Fruit fly (Drosophila melanogaster) whole organism, embryonic: ENCODE data around the gene Eig71Eg.

Experiments used
- Abd-B ChIP-seq: fragments of 200-800 bp; sonication (Bioruptor generic); optimal IDR thresholded peaks from 2 replicates; lab custom pipeline; 2018; ENCODE audit warnings: missing biosample characterization, mild to moderate bottlenecking, missing genetic modification characterization, moderate library complexity
- Bdp1 ChIP-seq: fragments of 200-800 bp; sonication (Bioruptor generic); optimal IDR thresholded peaks from 3 replicates; lab custom pipeline; 2016; ENCODE audit warnings: missing biosample characterization, missing genetic modification characterization
- Blimp-1 ChIP-seq: fragments of 200-800 bp; sonication (Bioruptor generic); optimal IDR thresholded peaks from 3 replicates; lab custom pipeline; 2018; ENCODE audit warnings: missing biosample characterization, missing genetic modification characterization, mild to moderate bottlenecking, moderate library complexity, missing genetic modification reagents
- C15 ChIP-seq: fragments of 200-800 bp; sonication (Bioruptor generic); IDR thresholded peaks from 3 replicates; pipeline ENCODE4 v1.3.6; 2022; ENCODE audit warnings: missing biosample characterization, missing genetic modification characterization
- CG11696 ChIP-seq: fragments of 200-800 bp; sonication (Bioruptor generic); IDR thresholded peaks from 2 replicates; pipeline ENCODE4 v1.3.6; 2022; ENCODE audit warnings: missing biosample characterization, missing genetic modification characterization
- CG12236 ChIP-seq: fragments of 200-800 bp; sonication (Bioruptor generic); optimal IDR thresholded peaks from 2 replicates; lab custom pipeline; 2016; ENCODE audit warnings: missing biosample characterization, missing genetic modification characterization
- CG12659 ChIP-seq: fragments of 200-800 bp; sonication (Bioruptor generic); optimal IDR thresholded peaks from 3 replicates; lab custom pipeline; 2017; ENCODE audit warnings: mild to moderate bottlenecking, missing biosample characterization, missing genetic modification reagents, missing genetic modification characterization
- CG13296 ChIP-seq: fragments of 200-800 bp; sonication (Bioruptor generic); optimal IDR thresholded peaks from 3 replicates; lab custom pipeline; 2018; ENCODE audit warnings: missing biosample characterization, mild to moderate bottlenecking, missing genetic modification characterization
- CG13424 ChIP-seq: fragments of 200-800 bp; sonication (Bioruptor generic); optimal IDR thresholded peaks from 2 replicates; lab custom pipeline; 2019; ENCODE audit warnings: missing biosample characterization, mild to moderate bottlenecking, missing genetic modification characterization, moderate library complexity
- CG14667 ChIP-seq: fragments of 200-800 bp; sonication (Bioruptor generic); IDR thresholded peaks from 2 replicates; pipeline ENCODE4 v1.3.6; 2022; ENCODE audit warnings: missing biosample characterization, missing genetic modification characterization
- CG15479 ChIP-seq: fragments of 200-800 bp; sonication (Bioruptor generic); optimal IDR thresholded peaks from 3 replicates; lab custom pipeline; 2019; ENCODE audit warnings: missing biosample characterization, mild to moderate bottlenecking, missing genetic modification characterization, moderate library complexity
- CG31224 ChIP-seq: fragments of 200-800 bp; sonication (Bioruptor generic); IDR thresholded peaks from 2 replicates; pipeline ENCODE4 v1.3.6; 2022; ENCODE audit warnings: missing biosample characterization, missing genetic modification characterization
- CG32772 ChIP-seq: fragments of 200-800 bp; sonication (Bioruptor generic); IDR thresholded peaks from 2 replicates; pipeline ENCODE4 v1.3.6; 2022; ENCODE audit warnings: missing biosample characterization, missing genetic modification characterization
- CG34224 ChIP-seq: fragments of 200-800 bp; sonication (Bioruptor generic); IDR thresholded peaks from 3 replicates; pipeline ENCODE4 v1.3.6; 2022; ENCODE audit warnings: missing biosample characterization, missing genetic modification characterization; ENCODE audit not compliant: partially characterized antibody
- CG42726 ChIP-seq: fragments of 200-800 bp; sonication (Bioruptor generic); IDR thresholded peaks from 2 replicates; pipeline ENCODE4 v1.3.6; 2022; ENCODE audit warnings: missing biosample characterization, missing genetic modification characterization; ENCODE audit not compliant: partially characterized antibody
- CG4360 ChIP-seq: fragments of 200-800 bp; sonication (Bioruptor generic); IDR thresholded peaks from 2 replicates; pipeline ENCODE4 v1.3.6; 2022; ENCODE audit warnings: missing biosample characterization, missing genetic modification characterization
- CG4820 ChIP-seq: fragments of 200-800 bp; sonication (Bioruptor generic); optimal IDR thresholded peaks from 3 replicates; lab custom pipeline; 2016; ENCODE audit warnings: missing biosample characterization, missing genetic modification characterization
- CG6683 ChIP-seq: fragments of 200-800 bp; sonication (Bioruptor generic); optimal IDR thresholded peaks from 2 replicates; lab custom pipeline; 2017; ENCODE audit warnings: missing biosample characterization, mild to moderate bottlenecking, missing genetic modification characterization, missing genetic modification reagents
- CG7745 ChIP-seq: fragments of 200-800 bp; sonication (Bioruptor generic); optimal IDR thresholded peaks from 2 replicates; lab custom pipeline; 2018; ENCODE audit warnings: missing biosample characterization, mild to moderate bottlenecking, missing genetic modification characterization, moderate library complexity
- CG8290 ChIP-seq, 3 experiments: fragments of 200-800 bp; sonication (Bioruptor generic); optimal IDR thresholded peaks; 2 replicates each; lab custom pipeline; 2016 to 2019; ENCODE audit warnings: missing biosample characterization in 3 of 3, missing genetic modification characterization in 3 of 3, mild to moderate bottlenecking in 2 of 3, moderate library complexity in 1 of 3
- CG8478 ChIP-seq: fragments of >200 bp; optimal IDR thresholded peaks from 2 replicates; lab custom pipeline; 2018
- Dbx ChIP-seq: fragments of 200-800 bp; sonication (Bioruptor generic); IDR thresholded peaks from 3 replicates; pipeline ENCODE4 v1.3.6; 2022; ENCODE audit warnings: missing biosample characterization, missing genetic modification characterization
- Dfd ChIP-seq, 2 experiments: fragments of >200 bp; optimal IDR thresholded peaks; 2 replicates each; lab custom pipeline; 2017; ENCODE audit warnings: missing biosample characterization in 2 of 2, missing genetic modification characterization in 2 of 2
- Fer1 ChIP-seq: fragments of 200-800 bp; sonication (Bioruptor generic); optimal IDR thresholded peaks from 2 replicates; lab custom pipeline; 2017; ENCODE audit warnings: missing biosample characterization, mild to moderate bottlenecking, missing genetic modification characterization
- HmgZ ChIP-seq: fragments of 200-800 bp; sonication (Bioruptor generic); optimal IDR thresholded peaks from 2 replicates; lab custom pipeline; 2018; ENCODE audit warnings: missing biosample characterization, mild to moderate bottlenecking, missing genetic modification characterization
- Mad ChIP-seq: fragments of 200-800 bp; sonication (Bioruptor generic); optimal IDR thresholded peaks from 2 replicates; lab custom pipeline; 2016; ENCODE audit warnings: missing biosample characterization, missing genetic modification characterization
- Max ChIP-seq: fragments of 200-800 bp; sonication (Bioruptor generic); optimal IDR thresholded peaks from 2 replicates; lab custom pipeline; 2016; ENCODE audit warnings: missing biosample characterization, mild to moderate bottlenecking, missing genetic modification characterization
- Oli ChIP-seq: fragments of 200-800 bp; sonication (Bioruptor generic); optimal IDR thresholded peaks from 2 replicates; lab custom pipeline; 2018; ENCODE audit warnings: missing biosample characterization, mild to moderate bottlenecking, missing genetic modification characterization, moderate library complexity
- Optix ChIP-seq: fragments of 200-800 bp; sonication (Bioruptor generic); IDR thresholded peaks from 3 replicates; pipeline ENCODE4 v1.3.6; 2022; ENCODE audit warnings: missing biosample characterization, missing genetic modification characterization
- Scr ChIP-seq: fragments of 200-800 bp; sonication (Bioruptor generic); IDR thresholded peaks from 2 replicates; pipeline ENCODE4 v1.3.6; 2022; ENCODE audit warnings: missing biosample characterization, missing genetic modification characterization; ENCODE audit not compliant: partially characterized antibody
- bsh ChIP-seq, 2 experiments: fragments of 200-800 bp; sonication (Bioruptor generic); optimal IDR thresholded peaks; 2 replicates each; lab custom pipeline; 2017 to 2018; ENCODE audit warnings: mild to moderate bottlenecking in 2 of 2, missing biosample characterization in 2 of 2, missing genetic modification characterization in 2 of 2, moderate library complexity in 1 of 2
- cas ChIP-seq: fragments of 200-800 bp; sonication (Bioruptor generic); IDR thresholded peaks from 2 replicates; pipeline ENCODE4 v1.3.6; 2022; ENCODE audit warnings: missing biosample characterization, missing genetic modification characterization
- danr ChIP-seq: fragments of 200-800 bp; sonication (Bioruptor generic); IDR thresholded peaks from 2 replicates; pipeline ENCODE4 v1.3.6; 2022; ENCODE audit warnings: missing biosample characterization, missing genetic modification characterization
- disco-r ChIP-seq: fragments of 200-800 bp; sonication (Bioruptor generic); optimal IDR thresholded peaks from 2 replicates; lab custom pipeline; 2016; ENCODE audit warnings: missing biosample characterization, missing genetic modification characterization
- en ChIP-seq: fragments of 200-800 bp; sonication (Bioruptor generic); optimal IDR thresholded peaks from 2 replicates; lab custom pipeline; 2016; ENCODE audit warnings: missing biosample characterization, missing genetic modification characterization
- esg ChIP-seq: fragments of 200-800 bp; sonication (Bioruptor generic); conservative IDR thresholded peaks from 2 replicates; pipeline ENCODE4 v1.3.6; 2022; ENCODE audit warnings: missing biosample characterization, missing genetic modification characterization
- gem ChIP-seq: fragments of 200-800 bp; sonication (Bioruptor generic); optimal IDR thresholded peaks from 2 replicates; lab custom pipeline; 2019; ENCODE audit warnings: missing biosample characterization, mild to moderate bottlenecking, missing genetic modification characterization, moderate library complexity
- grn ChIP-seq: fragments of 200-800 bp; sonication (Bioruptor generic); optimal IDR thresholded peaks from 3 replicates; lab custom pipeline; 2017; ENCODE audit warnings: missing biosample characterization, missing genetic modification characterization
- klu ChIP-seq: fragments of 200-800 bp; sonication (Bioruptor generic); IDR thresholded peaks from 2 replicates; pipeline ENCODE4 v1.3.6; 2022; ENCODE audit warnings: missing biosample characterization, missing genetic modification characterization
- kni ChIP-seq: fragments of 200-800 bp; sonication (Bioruptor generic); optimal IDR thresholded peaks from 3 replicates; lab custom pipeline; 2017; ENCODE audit warnings: mild to moderate bottlenecking, missing biosample characterization, missing genetic modification reagents, missing genetic modification characterization
- luna ChIP-seq: fragments of 200-800 bp; sonication (Bioruptor generic); optimal IDR thresholded peaks from 2 replicates; lab custom pipeline; 2016; ENCODE audit warnings: missing biosample characterization, missing genetic modification characterization
- phol ChIP-seq: fragments of 200-800 bp; sonication (Bioruptor generic); optimal IDR thresholded peaks from 3 replicates; lab custom pipeline; 2018; ENCODE audit warnings: missing biosample characterization, mild to moderate bottlenecking, missing genetic modification characterization, moderate library complexity
- prd ChIP-seq, 3 experiments: fragments of >200 bp in 2 of 3; fragments of 200-800 bp in 1 of 3; sonication (Bioruptor generic) in 1 of 3; optimal IDR thresholded peaks in 2 of 3; IDR thresholded peaks in 1 of 3; 2 replicates in 2 of 3; 3 replicates in 1 of 3; pipeline versions ENCODE4 v1.3.6 to Lab custom; 2017 to 2022; ENCODE audit warnings: missing biosample characterization in 1 of 3, missing genetic modification characterization in 1 of 3
- sim ChIP-seq: fragments of 200-800 bp; sonication (Bioruptor generic); IDR thresholded peaks from 2 replicates; pipeline ENCODE4 v1.3.6; 2022; ENCODE audit warnings: missing biosample characterization, missing genetic modification characterization
- slou ChIP-seq: fragments of 200-800 bp; sonication (Bioruptor generic); optimal IDR thresholded peaks from 3 replicates; lab custom pipeline; 2016; ENCODE audit warnings: missing biosample characterization, missing genetic modification characterization
- tap ChIP-seq: fragments of 200-800 bp; optimal IDR thresholded peaks from 3 replicates; lab custom pipeline; 2019; ENCODE audit warnings: missing biosample characterization, mild to moderate bottlenecking, missing genetic modification characterization, moderate library complexity
- tgo ChIP-seq: fragments of 200-800 bp; sonication (Bioruptor generic); IDR thresholded peaks from 3 replicates; pipeline ENCODE4 v1.3.6; 2022; ENCODE audit warnings: missing biosample characterization, missing genetic modification characterization
- ttk ChIP-seq: fragments of 200-800 bp; sonication (Bioruptor generic); IDR thresholded peaks from 2 replicates; pipeline ENCODE4 v2.1.2; 2022; ENCODE audit warnings: missing biosample characterization, missing genetic modification characterization
- wdn ChIP-seq: fragments of 200-800 bp; sonication (Bioruptor generic); IDR thresholded peaks from 2 replicates; pipeline ENCODE4 v1.3.6; 2022; ENCODE audit warnings: missing biosample characterization, missing genetic modification characterization
- yki ChIP-seq: fragments of >200 bp; optimal IDR thresholded peaks from 3 replicates; lab custom pipeline; 2018

Gene Eig71Eg

dm6 chr3L:15675111-15675510 is 17.7 kb downstream of the Eig71Eg start (continued):
- TF ChIP-seq Fer1 (GFP tag; lab: Kevin White, UChicago) (no peak), Max (GFP tag; lab: Kevin White, UChicago) (no peak), en (GFP tag; lab: Kevin White, UChicago) (no peak), CG12236 (GFP tag; lab: Kevin White, UChicago) (peak; percentile 68), CG15479 (GFP tag; lab: Kevin White, UChicago) (no peak), ttk (GFP tag; lab: Robert Waterston, UW) (peak; percentile 55; the same call in 1 of the 2 replicates), slou (GFP tag; lab: Kevin White, UChicago) (no peak), prd (optimal IDR thresholded peaks at IDR 0.05; lab: Kevin White, UChicago) (no peak), prd (GFP tag; IDR thresholded peaks at IDR 0.05; lab: Robert Waterston, UW) (peak; percentile 76; the same call in 2 of the 3 replicates), kni (GFP tag; lab: Kevin White, UChicago) (no peak), CG32772 (GFP tag; lab: Robert Waterston, UW) (peak; percentile 50; the same call in 1 of the 2 replicates), sim (GFP tag; lab: Robert Waterston, UW) (peak; percentile 59), tap (peak; percentile 39), esg (GFP tag; lab: Robert Waterston, UW) (peak; percentile 28; the same call in 1 of the 2 replicates), wdn (GFP tag; lab: Robert Waterston, UW) (no peak), CG4820 (peak; percentile 75), Dfd (GFP tag; optimal IDR thresholded peaks at IDR 0.05; lab: Kevin White, UChicago) (no peak), bsh (GFP tag; optimal IDR thresholded peaks at IDR 0.05; lab: Kevin White, UChicago) (peak in 1 of 2 experiments; percentile 91), Blimp-1 (GFP tag; lab: Kevin White, UChicago) (peak; percentile 78), Scr (GFP tag; lab: Robert Waterston, UW) (no peak), CG6683 (GFP tag; lab: Kevin White, UChicago) (no peak), HmgZ (no peak), klu (GFP tag; lab: Robert Waterston, UW) (no peak), Abd-B (GFP tag; lab: Kevin White, UChicago) (peak; percentile 54), CG13424 (peak; percentile 61), Mad (GFP tag; lab: Kevin White, UChicago) (peak; percentile 41), CG14667 (GFP tag; lab: Robert Waterston, UW) (0 out of 2 replicates have a peak, but pooled peaks have one; percentile 15), CG12659 (GFP tag; lab: Kevin White, UChicago) (peak; percentile 25), CG13296 (GFP tag; lab: Kevin White, UChicago) (no peak), CG31224 (GFP tag; lab: Robert Waterston, UW) (no peak), CG11696 (GFP tag; lab: Robert Waterston, UW) (peak; percentile 38), Optix (GFP tag; lab: Robert Waterston, UW) (no peak; the same call in 2 of the 3 replicates), yki (lab: Kevin White, UChicago) (no peak), Oli (tag; lab: Kevin White, UChicago) (peak; percentile 74), C15 (GFP tag; lab: Robert Waterston, UW) (no peak), CG34224 (GFP tag; lab: Robert Waterston, UW) (no peak), phol (tag; lab: Kevin White, UChicago) (peak; percentile 90), disco-r (GFP tag; lab: Kevin White, UChicago) (peak; percentile 13), grn (GFP tag; lab: Kevin White, UChicago) (no peak), danr (GFP tag; lab: Robert Waterston, UW) (no peak), CG42726 (GFP tag; lab: Robert Waterston, UW) (no peak), luna (GFP tag; lab: Kevin White, UChicago) (no peak), CG4360 (GFP tag; lab: Robert Waterston, UW) (0 out of 2 replicates have a peak, but pooled peaks have one; percentile 39), Bdp1 (peak; percentile 45), CG8290 (GFP tag; optimal IDR thresholded peaks at IDR 0.05; lab: Kevin White, UChicago) (peak; percentile 62), CG8290 (tag; optimal IDR thresholded peaks at IDR 0.05; lab: Kevin White, UChicago) (peak in 1 of 2 experiments; percentile 26), CG8478 (lab: Kevin White, UChicago) (no peak), gem (peak; percentile 87), tgo (GFP tag; lab: Robert Waterston, UW) (no peak; the same call in 2 of the 3 replicates), cas (GFP tag; lab: Robert Waterston, UW) (no peak), CG7745 (no peak), Dbx (GFP tag; lab: Robert Waterston, UW) (no peak)
